Fruit fly (Drosophila melanogaster) whole organism, embryonic: Measurements from ENCODE around the gene Tomosyn.

Source experiments
- Antp ChIP-seq: fragments of 200-800 bp; sonication (Bioruptor generic); optimal IDR thresholded peaks from 3 replicates; lab custom pipeline; 2016; ENCODE audit warnings: missing biosample characterization, missing genetic modification characterization
- BEAF-32 ChIP-seq: fragments of 200-800 bp; sonication (Bioruptor generic); optimal IDR thresholded peaks from 3 replicates; lab custom pipeline; 2017; ENCODE audit warnings: missing biosample characterization, missing genetic modification characterization, mild to moderate bottlenecking, moderate library complexity, missing genetic modification reagents
- CG10209 ChIP-seq: fragments of 200-800 bp; sonication (Bioruptor generic); optimal IDR thresholded peaks from 3 replicates; lab custom pipeline; 2017; ENCODE audit warnings: missing biosample characterization, mild to moderate bottlenecking, missing genetic modification characterization, missing genetic modification reagents
- CG10267 ChIP-seq: fragments of 200-800 bp; sonication (Bioruptor generic); optimal IDR thresholded peaks from 2 replicates; lab custom pipeline; 2018; ENCODE audit warnings: missing biosample characterization, mild to moderate bottlenecking, missing genetic modification characterization, moderate library complexity
- CG10366 ChIP-seq: fragments of 200-800 bp; sonication (Bioruptor generic); IDR thresholded peaks from 2 replicates; pipeline ENCODE4 v1.3.6; 2022; ENCODE audit warnings: missing biosample characterization, missing genetic modification characterization
- CG10654 ChIP-seq: fragments of 200-800 bp; sonication (Bioruptor generic); optimal IDR thresholded peaks from 2 replicates; lab custom pipeline; 2016; ENCODE audit warnings: missing biosample characterization, missing genetic modification characterization
- CG13123 ChIP-seq: fragments of 200-800 bp; sonication (Bioruptor generic); optimal IDR thresholded peaks from 2 replicates; lab custom pipeline; 2016; ENCODE audit warnings: missing biosample characterization, missing genetic modification characterization
- CG13775 ChIP-seq: fragments of 200-800 bp; sonication (Bioruptor generic); optimal IDR thresholded peaks from 3 replicates; lab custom pipeline; 2017; ENCODE audit warnings: missing biosample characterization, mild to moderate bottlenecking, missing genetic modification characterization
- CG14050 ChIP-seq: fragments of 200-800 bp; sonication (Bioruptor generic); IDR thresholded peaks from 3 replicates; pipeline ENCODE4 v1.3.6; 2022; ENCODE audit warnings: missing biosample characterization, missing genetic modification characterization
- CG15073 ChIP-seq: fragments of 200-800 bp; sonication (Bioruptor generic); optimal IDR thresholded peaks from 2 replicates; lab custom pipeline; 2016; ENCODE audit warnings: missing biosample characterization, missing genetic modification characterization
- CG18599 ChIP-seq: fragments of 200-800 bp; sonication (Bioruptor generic); optimal IDR thresholded peaks from 3 replicates; lab custom pipeline; 2017; ENCODE audit warnings: missing biosample characterization, missing genetic modification characterization, mild to moderate bottlenecking, moderate library complexity, missing genetic modification reagents
- CG2116 ChIP-seq: fragments of 200-800 bp; sonication (Bioruptor generic); optimal IDR thresholded peaks from 3 replicates; lab custom pipeline; 2018; ENCODE audit warnings: missing biosample characterization, mild to moderate bottlenecking, missing genetic modification characterization
- CG2199 ChIP-seq: fragments of 200-800 bp; sonication (Bioruptor generic); IDR thresholded peaks from 3 replicates; pipeline ENCODE4 v1.3.6; 2022; ENCODE audit warnings: missing biosample characterization, missing genetic modification characterization
- CG2202 ChIP-seq: fragments of 200-800 bp; sonication (Bioruptor generic); optimal IDR thresholded peaks from 2 replicates; lab custom pipeline; 2018; ENCODE audit warnings: missing biosample characterization, mild to moderate bottlenecking, missing genetic modification characterization
- CG2875 ChIP-seq: fragments of 200-800 bp; sonication (Bioruptor generic); optimal IDR thresholded peaks from 2 replicates; lab custom pipeline; 2017; ENCODE audit warnings: missing biosample characterization, mild to moderate bottlenecking, missing genetic modification characterization, missing genetic modification reagents
- CG31224 ChIP-seq: fragments of 200-800 bp; sonication (Bioruptor generic); IDR thresholded peaks from 2 replicates; pipeline ENCODE4 v1.3.6; 2022; ENCODE audit warnings: missing biosample characterization, missing genetic modification characterization
- CG32767 ChIP-seq: fragments of 200-800 bp; sonication (Bioruptor generic); IDR thresholded peaks from 2 replicates; pipeline ENCODE4 v1.3.6; 2022; ENCODE audit warnings: missing biosample characterization, missing genetic modification characterization
- CG34376 ChIP-seq: fragments of 200-800 bp; sonication (Bioruptor generic); optimal IDR thresholded peaks from 2 replicates; lab custom pipeline; 2018; ENCODE audit warnings: missing biosample characterization, mild to moderate bottlenecking, missing genetic modification characterization
- CG7786 ChIP-seq: fragments of 200-800 bp; sonication (Bioruptor generic); optimal IDR thresholded peaks from 2 replicates; lab custom pipeline; 2016; ENCODE audit warnings: missing biosample characterization, missing genetic modification characterization
- CG8359 ChIP-seq: fragments of 200-800 bp; sonication (Bioruptor generic); optimal IDR thresholded peaks from 2 replicates; lab custom pipeline; 2017; ENCODE audit warnings: missing biosample characterization, mild to moderate bottlenecking, missing genetic modification characterization, borderline replicate concordance
- CG8924 ChIP-seq: fragments of 200-800 bp; optimal IDR thresholded peaks from 3 replicates; lab custom pipeline; 2019; ENCODE audit warnings: missing biosample characterization, mild to moderate bottlenecking, missing genetic modification characterization, moderate library complexity
- Deaf1 ChIP-seq: fragments of 200-800 bp; optimal IDR thresholded peaks from 3 replicates; lab custom pipeline; 2019; ENCODE audit warnings: missing biosample characterization, mild to moderate bottlenecking, missing genetic modification characterization, moderate library complexity
- Dek ChIP-seq: fragments of 200-800 bp; sonication (Bioruptor generic); optimal IDR thresholded peaks from 3 replicates; lab custom pipeline; 2019; ENCODE audit warnings: missing biosample characterization, mild to moderate bottlenecking, missing genetic modification characterization, moderate library complexity
- Hr39 ChIP-seq: fragments of >200 bp; optimal IDR thresholded peaks from 2 replicates; lab custom pipeline; 2017
- Hr78 ChIP-seq, 2 experiments: fragments of 200-800 bp in 1 of 2; fragments of >200 bp in 1 of 2; sonication (Bioruptor generic) in 1 of 2; optimal IDR thresholded peaks; 2 replicates each; lab custom pipeline; 2017 to 2019; ENCODE audit warnings: missing biosample characterization in 2 of 2, missing genetic modification characterization in 2 of 2, mild to moderate bottlenecking in 1 of 2, moderate library complexity in 1 of 2
- Mad ChIP-seq: fragments of 200-800 bp; sonication (Bioruptor generic); optimal IDR thresholded peaks from 2 replicates; lab custom pipeline; 2016; ENCODE audit warnings: missing biosample characterization, missing genetic modification characterization
- Mes4 ChIP-seq: fragments of 200-800 bp; sonication (Bioruptor generic); optimal IDR thresholded peaks from 2 replicates; lab custom pipeline; 2016; ENCODE audit warnings: missing biosample characterization, missing genetic modification characterization
- Neu2 ChIP-seq: fragments of 200-800 bp; sonication (Bioruptor generic); optimal IDR thresholded peaks from 3 replicates; lab custom pipeline; 2016; ENCODE audit warnings: missing biosample characterization, missing genetic modification characterization, borderline replicate concordance
- Pdp1 ChIP-seq, 2 experiments: fragments of 200-800 bp; sonication (Bioruptor generic); optimal IDR thresholded peaks; 3 replicates each; lab custom pipeline; 2016; ENCODE audit warnings: missing biosample characterization in 2 of 2, missing genetic modification characterization in 2 of 2, mild to moderate bottlenecking in 1 of 2, moderate library complexity in 1 of 2
- Usf ChIP-seq: fragments of 200-800 bp; sonication (Bioruptor generic); optimal IDR thresholded peaks from 2 replicates; lab custom pipeline; 2017; ENCODE audit warnings: missing genotype, missing biosample characterization, missing genetic modification characterization
- bigmax ChIP-seq: fragments of 200-800 bp; sonication (Bioruptor generic); optimal IDR thresholded peaks from 2 replicates; lab custom pipeline; 2018; ENCODE audit warnings: missing biosample characterization, mild to moderate bottlenecking, missing genetic modification characterization
- exex ChIP-seq: fragments of 200-800 bp; sonication (Bioruptor generic); optimal IDR thresholded peaks from 4 replicates; lab custom pipeline; 2018; ENCODE audit warnings: missing biosample characterization, mild to moderate bottlenecking, missing genetic modification characterization, moderate library complexity
- hth ChIP-seq: fragments of >200 bp; optimal IDR thresholded peaks from 2 replicates; lab custom pipeline; 2017; ENCODE audit warnings: inconsistent platforms
- ind ChIP-seq: fragments of 200-800 bp; sonication (Bioruptor generic); optimal IDR thresholded peaks from 3 replicates; lab custom pipeline; 2016; ENCODE audit warnings: missing biosample characterization, missing genetic modification characterization
- jigr1 ChIP-seq: fragments of 200-800 bp; sonication (Bioruptor generic); IDR thresholded peaks from 3 replicates; pipeline ENCODE4 v1.3.6; 2022; ENCODE audit warnings: missing biosample characterization, missing genetic modification characterization
- jing ChIP-seq: fragments of 200-800 bp; sonication (Bioruptor generic); optimal IDR thresholded peaks from 2 replicates; lab custom pipeline; 2018; ENCODE audit warnings: missing biosample characterization, mild to moderate bottlenecking, missing genetic modification characterization
- nmo ChIP-seq: fragments of 200-800 bp; sonication (Bioruptor generic); optimal IDR thresholded peaks from 2 replicates; lab custom pipeline; 2018; ENCODE audit warnings: missing biosample characterization, mild to moderate bottlenecking, missing genetic modification characterization, moderate library complexity
- sc ChIP-seq, 3 experiments: fragments of >200 bp in 2 of 3; fragments of 200-800 bp in 1 of 3; sonication (Bioruptor generic) in 1 of 3; optimal IDR thresholded peaks; 2 replicates in 2 of 3; 3 replicates in 1 of 3; lab custom pipeline; 2017; ENCODE audit warnings: mild to moderate bottlenecking in 1 of 3, missing biosample characterization in 1 of 3, missing genetic modification characterization in 1 of 3, missing genetic modification reagents in 1 of 3
- sens ChIP-seq: fragments of 200-800 bp; sonication (Bioruptor generic); peaks from one replicate; lab custom pipeline; 2016; ENCODE audit warnings: missing biosample characterization, missing genetic modification characterization
- sug ChIP-seq: fragments of 200-800 bp; optimal IDR thresholded peaks from 2 replicates; lab custom pipeline; 2019; ENCODE audit warnings: missing biosample characterization, mild to moderate bottlenecking, missing genetic modification characterization, moderate library complexity
- unpg ChIP-seq: fragments of 200-800 bp; sonication (Bioruptor generic); optimal IDR thresholded peaks from 3 replicates; lab custom pipeline; 2018; ENCODE audit warnings: missing biosample characterization, mild to moderate bottlenecking, missing genetic modification characterization, moderate library complexity
- vnd ChIP-seq: fragments of 200-800 bp; sonication (Bioruptor generic); IDR thresholded peaks from 3 replicates; pipeline ENCODE4 v1.3.6; 2022; ENCODE audit warnings: missing biosample characterization, missing genetic modification characterization; ENCODE audit not compliant: partially characterized antibody
- vvl ChIP-seq: fragments of 200-800 bp; sonication (Bioruptor generic); IDR thresholded peaks from 2 replicates; pipeline ENCODE4 v1.3.6; 2022; ENCODE audit warnings: missing biosample characterization, missing genetic modification characterization

Tomosyn gene

DNA sequence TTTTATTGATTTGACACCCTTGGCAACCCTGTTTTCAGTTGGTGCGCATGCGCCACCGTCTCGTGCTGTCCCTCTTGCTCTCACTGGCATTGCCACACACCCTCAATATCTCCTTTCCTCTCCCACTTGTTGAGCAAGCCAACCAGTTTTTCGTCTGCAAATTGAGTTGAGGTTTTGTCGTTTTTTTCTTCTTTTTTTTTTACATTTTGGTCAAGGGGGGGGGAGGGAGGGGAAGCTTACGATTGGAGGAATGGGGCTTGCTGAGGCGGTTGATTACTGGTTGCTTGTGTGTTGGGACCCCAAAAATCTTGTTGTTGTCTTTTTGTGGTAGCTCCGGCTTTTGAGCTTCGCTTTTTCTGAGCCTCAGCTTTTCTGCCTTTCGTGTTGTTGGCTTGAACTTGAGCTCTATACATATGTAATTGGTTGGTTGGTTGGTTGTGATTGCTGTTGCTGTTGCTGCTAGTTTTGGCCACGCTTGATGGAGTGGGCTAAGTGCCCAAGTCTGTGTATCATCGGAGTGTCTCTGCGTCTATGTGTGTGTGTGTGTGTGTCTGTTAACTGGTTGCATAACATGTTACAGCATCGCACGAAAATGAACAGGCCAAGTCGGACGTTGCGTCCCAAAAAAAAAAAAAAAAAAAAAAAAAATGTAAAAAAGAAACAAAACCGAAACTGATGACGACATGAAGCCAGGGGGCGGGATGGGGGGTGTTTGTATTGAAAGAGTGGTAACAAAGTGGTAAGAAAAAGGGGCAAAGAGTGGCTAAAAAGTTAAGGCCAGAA, 45.3 kb downstream of the Tomosyn start (continued):
- no peak for TF ChIP-seq jigr1 (GFP tag; lab: Robert Waterston, UW)
- peak in 1 of 2 experiments; percentile 98 for TF ChIP-seq Pdp1 (GFP tag; optimal IDR thresholded peaks at IDR 0.05; lab: Kevin White, UChicago)
- TF ChIP-seq BEAF-32 (GFP tag; lab: Kevin White, UChicago), result no peak
- no peak for TF ChIP-seq CG10654 (GFP tag; lab: Kevin White, UChicago)
- TF ChIP-seq Mes4 (GFP tag; lab: Kevin White, UChicago), result no peak
- no peak for TF ChIP-seq unpg (GFP tag; lab: Kevin White, UChicago)
- TF ChIP-seq Deaf1, result no peak
- TF ChIP-seq, all 482 proteins: peak for 43

DNA sequence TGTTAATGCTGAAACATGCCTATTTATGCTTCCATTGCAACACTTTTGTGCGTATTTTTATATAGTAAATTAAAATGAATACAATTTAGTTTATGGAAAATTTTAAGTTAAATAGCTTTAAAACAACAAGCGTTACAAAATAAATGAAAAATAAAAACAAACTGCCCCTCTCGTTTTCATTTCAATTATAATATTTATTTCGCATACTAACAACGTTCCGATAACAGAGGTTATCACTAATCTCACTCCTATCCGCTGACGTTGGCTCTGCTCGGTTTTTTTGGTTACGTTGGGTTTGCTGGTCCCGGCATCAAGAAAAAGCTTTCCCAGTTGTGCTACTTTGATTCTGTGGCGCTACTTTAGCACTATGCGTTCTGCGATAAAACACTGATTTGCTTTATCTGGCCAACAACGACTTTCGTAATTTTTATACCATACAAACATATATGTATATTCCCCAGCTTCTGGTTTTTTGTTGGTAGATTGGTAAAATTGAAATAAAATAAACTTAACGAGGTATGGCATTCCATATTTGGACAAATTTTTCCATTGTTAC, 51.1 kb downstream of the Tomosyn start:
- TF ChIP-seq sc (optimal IDR thresholded peaks at IDR 0.05; lab: Kevin White, UChicago) (no peak), sc (GFP tag; optimal IDR thresholded peaks at IDR 0.05; lab: Kevin White, UChicago) (no peak), exex (tag; lab: Kevin White, UChicago) (peak; percentile 59), CG15073 (no peak), jigr1 (GFP tag; lab: Robert Waterston, UW) (no peak), CG2202 (tag; lab: Kevin White, UChicago) (no peak), CG32767 (no peak), sens (peak; percentile 57), CG31224 (GFP tag; lab: Robert Waterston, UW) (no peak), CG34376 (GFP tag; lab: Kevin White, UChicago) (peak; percentile 79), bigmax (peak; percentile 58), CG2199 (GFP tag; lab: Robert Waterston, UW) (0 out of 3 replicates have a peak, but pooled peaks have one; percentile 31), CG2875 (no peak), Pdp1 (GFP tag; optimal IDR thresholded peaks at IDR 0.05; lab: Kevin White, UChicago) (peak in 1 of 2 experiments; percentile 28), Hr39 (lab: Kevin White, UChicago) (no peak), sug (tag; lab: Kevin White, UChicago) (peak; percentile 60)

DNA sequence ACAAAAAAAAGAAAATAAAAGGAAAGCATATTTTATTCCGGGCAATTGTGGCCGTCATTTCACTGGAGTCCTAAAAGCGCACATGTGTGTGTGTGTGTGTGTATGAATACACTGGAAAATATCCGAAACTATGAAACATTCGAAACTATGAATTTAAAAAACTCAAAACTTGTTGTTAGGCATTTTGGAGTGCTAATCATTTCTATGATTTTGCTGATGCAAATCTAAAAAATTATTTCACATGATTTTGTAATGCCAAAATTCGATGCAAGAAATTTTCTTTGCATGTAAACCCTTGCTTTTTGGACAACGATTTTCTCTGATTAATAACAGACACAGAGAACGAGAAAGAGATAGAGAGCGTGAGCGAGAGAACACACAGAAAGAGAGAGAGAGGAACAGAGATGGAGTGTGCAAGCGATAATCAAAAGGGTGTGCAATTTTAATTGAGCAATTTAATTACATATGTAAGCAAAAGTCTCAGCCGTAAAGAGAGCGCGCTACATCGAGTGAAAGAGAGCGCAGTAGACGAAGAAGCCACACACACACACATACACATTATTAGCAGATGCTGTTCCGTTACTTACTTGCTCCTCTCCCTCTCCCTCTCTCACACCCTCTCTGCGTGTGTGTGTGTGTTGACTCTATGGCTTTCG, 67.8 kb downstream of the Tomosyn start:
- no peak for TF ChIP-seq CG13123
- TF ChIP-seq vvl, result peak; percentile 38; the same call in 1 of the 2 replicates
- no peak for TF ChIP-seq Mad
- no peak for TF ChIP-seq hth
- TF ChIP-seq CG10366 (GFP tag; lab: Robert Waterston, UW), result peak; percentile 22; the same call in 1 of the 2 replicates
- TF ChIP-seq CG2116 (GFP tag; lab: Kevin White, UChicago), result no peak
- no peak for TF ChIP-seq Hr78 (GFP tag; optimal IDR thresholded peaks at IDR 0.05; lab: Kevin White, UChicago)
- peak; percentile 2 for TF ChIP-seq CG7786
- TF ChIP-seq CG14050 (GFP tag; lab: Robert Waterston, UW), result no peak
- TF ChIP-seq CG10267, result peak; percentile 32
- no peak for TF ChIP-seq BEAF-32 (GFP tag; lab: Kevin White, UChicago)
- TF ChIP-seq Antp (GFP tag; lab: Kevin White, UChicago), result no peak
- TF ChIP-seq CG18599, result peak; percentile 69
- no peak for TF ChIP-seq jing (GFP tag; lab: Kevin White, UChicago)
- TF ChIP-seq CG31224 (GFP tag; lab: Robert Waterston, UW), result no peak
- TF ChIP-seq Usf (GFP tag; lab: Kevin White, UChicago), result no peak
- peak; percentile 16 for TF ChIP-seq CG13775 (GFP tag; lab: Kevin White, UChicago)
- peak; percentile 43 for TF ChIP-seq nmo (GFP tag; lab: Kevin White, UChicago)
- TF ChIP-seq Neu2 (GFP tag; lab: Kevin White, UChicago), result no peak
- TF ChIP-seq CG10209 (GFP tag; lab: Kevin White, UChicago), result peak; percentile 8
- TF ChIP-seq CG8924 (tag; lab: Kevin White, UChicago), result peak; percentile 34
- peak; percentile 26 for TF ChIP-seq ind
- no peak for TF ChIP-seq vnd
- TF ChIP-seq CG8359 (GFP tag; lab: Kevin White, UChicago), result no peak
- TF ChIP-seq Dek (tag; lab: Kevin White, UChicago), result peak; percentile 16
